Fruit fly (Drosophila melanogaster) whole organism, embryonic: ENCODE measurements around the gene CG14400.
A peak's percentile ranks its signal among the peaks of the same experiment; 100 is the strongest.

Experiments used
- Adf1 ChIP-seq: fragments of 200-800 bp; sonication (Bioruptor generic); IDR thresholded peaks from 2 replicates; pipeline ENCODE4 v1.3.6; 2022; ENCODE audit warnings: missing biosample characterization, missing genetic modification characterization
- Atf3 ChIP-seq: fragments of 200-800 bp; sonication (Bioruptor generic); optimal IDR thresholded peaks from 3 replicates; lab custom pipeline; 2016; ENCODE audit warnings: missing biosample characterization, missing genetic modification characterization
- BEAF-32 ChIP-seq: fragments of 200-800 bp; sonication (Bioruptor generic); optimal IDR thresholded peaks from 3 replicates; lab custom pipeline; 2017; ENCODE audit warnings: missing biosample characterization, missing genetic modification characterization, mild to moderate bottlenecking, moderate library complexity, missing genetic modification reagents
- CG10274 ChIP-seq: fragments of 200-800 bp; sonication (Bioruptor generic); optimal IDR thresholded peaks from 3 replicates; lab custom pipeline; 2017; ENCODE audit warnings: missing biosample characterization, mild to moderate bottlenecking, missing genetic modification characterization
- CG11085 ChIP-seq: fragments of 200-800 bp; sonication (Bioruptor generic); IDR thresholded peaks from 2 replicates; pipeline ENCODE4 v1.3.6; 2022; ENCODE audit warnings: missing biosample characterization, missing genetic modification characterization
- CG13775 ChIP-seq: fragments of 200-800 bp; sonication (Bioruptor generic); optimal IDR thresholded peaks from 3 replicates; lab custom pipeline; 2017; ENCODE audit warnings: missing biosample characterization, mild to moderate bottlenecking, missing genetic modification characterization
- CG14050 ChIP-seq: fragments of 200-800 bp; sonication (Bioruptor generic); IDR thresholded peaks from 3 replicates; pipeline ENCODE4 v1.3.6; 2022; ENCODE audit warnings: missing biosample characterization, missing genetic modification characterization
- CG15514 ChIP-seq: fragments of 200-800 bp; sonication (Bioruptor generic); optimal IDR thresholded peaks from 3 replicates; lab custom pipeline; 2017; ENCODE audit warnings: missing biosample characterization, missing genetic modification characterization, mild to moderate bottlenecking, moderate library complexity, missing genetic modification reagents
- CG17359 ChIP-seq: fragments of 200-800 bp; sonication (Bioruptor generic); optimal IDR thresholded peaks from 3 replicates; lab custom pipeline; 2018; ENCODE audit warnings: missing biosample characterization, mild to moderate bottlenecking, missing genetic modification characterization, moderate library complexity
- CG17568 ChIP-seq: fragments of 200-800 bp; sonication (Bioruptor generic); optimal IDR thresholded peaks from 2 replicates; lab custom pipeline; 2018; ENCODE audit warnings: missing biosample characterization, mild to moderate bottlenecking, missing genetic modification characterization, moderate library complexity
- CG17612 ChIP-seq: fragments of 200-800 bp; sonication (Bioruptor generic); IDR thresholded peaks from 2 replicates; pipeline ENCODE4 v1.3.6; 2022; ENCODE audit warnings: missing biosample characterization, missing genetic modification characterization
- CG18764 ChIP-seq: fragments of 200-800 bp; sonication (Bioruptor generic); optimal IDR thresholded peaks from 3 replicates; lab custom pipeline; 2016; ENCODE audit warnings: missing biosample characterization, missing genetic modification characterization
- CG2129 ChIP-seq: fragments of 200-800 bp; sonication (Bioruptor generic); IDR thresholded peaks from 2 replicates; pipeline ENCODE4 v1.3.6; 2022; ENCODE audit warnings: missing biosample characterization, missing genetic modification characterization; ENCODE audit not compliant: partially characterized antibody
- CG2712 ChIP-seq: fragments of 200-800 bp; optimal IDR thresholded peaks from 3 replicates; lab custom pipeline; 2019; ENCODE audit warnings: missing biosample characterization, mild to moderate bottlenecking, missing genetic modification characterization, moderate library complexity
- CG2889 ChIP-seq: fragments of 200-800 bp; sonication (Bioruptor generic); IDR thresholded peaks from 3 replicates; pipeline ENCODE4 v1.3.6; 2022; ENCODE audit warnings: missing biosample characterization, missing genetic modification characterization
- CG31224 ChIP-seq: fragments of 200-800 bp; sonication (Bioruptor generic); IDR thresholded peaks from 2 replicates; pipeline ENCODE4 v1.3.6; 2022; ENCODE audit warnings: missing biosample characterization, missing genetic modification characterization
- CG31388 ChIP-seq: fragments of 200-800 bp; sonication (Bioruptor generic); optimal IDR thresholded peaks from 2 replicates; lab custom pipeline; 2016; ENCODE audit warnings: missing biosample characterization, missing genetic modification characterization
- CG34224 ChIP-seq: fragments of 200-800 bp; sonication (Bioruptor generic); IDR thresholded peaks from 3 replicates; pipeline ENCODE4 v1.3.6; 2022; ENCODE audit warnings: missing biosample characterization, missing genetic modification characterization; ENCODE audit not compliant: partially characterized antibody
- CG5953 ChIP-seq: fragments of 200-800 bp; sonication (Bioruptor generic); IDR thresholded peaks from 2 replicates; pipeline ENCODE4 v1.3.6; 2022; ENCODE audit warnings: missing biosample characterization, missing genetic modification characterization
- CG8290 ChIP-seq, 3 experiments: fragments of 200-800 bp; sonication (Bioruptor generic); optimal IDR thresholded peaks; 2 replicates each; lab custom pipeline; 2016 to 2019; ENCODE audit warnings: missing biosample characterization in 3 of 3, missing genetic modification characterization in 3 of 3, mild to moderate bottlenecking in 2 of 3, moderate library complexity in 1 of 3
- CG9932 ChIP-seq: fragments of 200-800 bp; sonication (Bioruptor generic); IDR thresholded peaks from 2 replicates; pipeline ENCODE4 v1.3.6; 2022; ENCODE audit warnings: missing biosample characterization, missing genetic modification characterization
- D ChIP-seq, 2 experiments: fragments of 200-800 bp in 1 of 2; fragments of >200 bp in 1 of 2; sonication (Bioruptor generic) in 1 of 2; optimal IDR thresholded peaks; 2 replicates in 1 of 2; 3 replicates in 1 of 2; lab custom pipeline; 2017; ENCODE audit warnings: mild to moderate bottlenecking in 1 of 2, missing biosample characterization in 1 of 2, missing genetic modification characterization in 1 of 2, missing genetic modification reagents in 1 of 2
- Dbx ChIP-seq: fragments of 200-800 bp; sonication (Bioruptor generic); IDR thresholded peaks from 3 replicates; pipeline ENCODE4 v1.3.6; 2022; ENCODE audit warnings: missing biosample characterization, missing genetic modification characterization
- E2f1 ChIP-seq: fragments of 200-800 bp; sonication (Bioruptor generic); IDR thresholded peaks from 2 replicates; pipeline ENCODE4 v1.3.6; 2022; ENCODE audit warnings: missing biosample characterization, missing genetic modification characterization
- Lpt ChIP-seq: fragments of >200 bp; optimal IDR thresholded peaks from 2 replicates; lab custom pipeline; 2018; ENCODE audit warnings: missing biosample characterization, missing genetic modification characterization
- NK7.1 ChIP-seq: fragments of 200-800 bp; sonication (Bioruptor generic); optimal IDR thresholded peaks from 3 replicates; lab custom pipeline; 2016; ENCODE audit warnings: missing biosample characterization, missing genetic modification characterization
- Oli ChIP-seq: fragments of 200-800 bp; sonication (Bioruptor generic); optimal IDR thresholded peaks from 2 replicates; lab custom pipeline; 2018; ENCODE audit warnings: missing biosample characterization, mild to moderate bottlenecking, missing genetic modification characterization, moderate library complexity
- Vsx1 ChIP-seq: fragments of 200-800 bp; sonication (Bioruptor generic); optimal IDR thresholded peaks from 2 replicates; lab custom pipeline; 2017; ENCODE audit warnings: missing biosample characterization, mild to moderate bottlenecking, missing genetic modification characterization, missing genetic modification reagents
- aop ChIP-seq: fragments of 200-800 bp; sonication (Bioruptor generic); IDR thresholded peaks from 2 replicates; pipeline ENCODE4 v1.3.6; 2022; ENCODE audit warnings: missing biosample characterization, missing genetic modification characterization
- br ChIP-seq: fragments of >200 bp; optimal IDR thresholded peaks from 2 replicates; lab custom pipeline; 2017
- caup ChIP-seq: fragments of 200-800 bp; sonication (Bioruptor generic); optimal IDR thresholded peaks from 3 replicates; lab custom pipeline; 2017; ENCODE audit warnings: missing biosample characterization, mild to moderate bottlenecking, missing genetic modification characterization, moderate library complexity; ENCODE audit not compliant: severe bottlenecking
- cwo ChIP-seq: fragments of 200-800 bp; sonication (Bioruptor generic); optimal IDR thresholded peaks from 3 replicates; lab custom pipeline; 2017; ENCODE audit warnings: missing biosample characterization, missing genetic modification characterization, mild to moderate bottlenecking, moderate library complexity, missing genetic modification reagents
- danr ChIP-seq: fragments of 200-800 bp; sonication (Bioruptor generic); IDR thresholded peaks from 2 replicates; pipeline ENCODE4 v1.3.6; 2022; ENCODE audit warnings: missing biosample characterization, missing genetic modification characterization
- dimm ChIP-seq: fragments of 200-800 bp; sonication (Bioruptor generic); IDR thresholded peaks from 2 replicates; pipeline ENCODE4 v1.3.6; 2022; ENCODE audit warnings: missing biosample characterization, missing genetic modification characterization
- gcm2 ChIP-seq: fragments of 200-800 bp; sonication (Bioruptor generic); optimal IDR thresholded peaks from 2 replicates; lab custom pipeline; 2016; ENCODE audit warnings: missing biosample characterization, missing genetic modification characterization
- jumu ChIP-seq: fragments of 200-800 bp; sonication (Bioruptor generic); optimal IDR thresholded peaks from 3 replicates; lab custom pipeline; 2016; ENCODE audit warnings: missing biosample characterization, missing genetic modification characterization
- lov ChIP-seq, 2 experiments: fragments of 200-800 bp in 1 of 2; fragments of >200 bp in 1 of 2; sonication (Bioruptor generic) in 1 of 2; IDR thresholded peaks in 1 of 2; optimal IDR thresholded peaks in 1 of 2; 2 replicates in 1 of 2; 3 replicates in 1 of 2; pipeline versions ENCODE4 v1.3.6 to Lab custom; 2017 to 2022; ENCODE audit warnings: missing biosample characterization in 1 of 2, missing genetic modification characterization in 1 of 2
- mirr ChIP-seq: fragments of 200-800 bp; sonication (Bioruptor generic); optimal IDR thresholded peaks from 3 replicates; lab custom pipeline; 2018; ENCODE audit warnings: missing biosample characterization, mild to moderate bottlenecking, missing genetic modification characterization
- nerfin-2 ChIP-seq: fragments of 200-800 bp; sonication (Bioruptor generic); IDR thresholded peaks from 2 replicates; pipeline ENCODE4 v1.3.6; 2022; ENCODE audit warnings: missing biosample characterization, missing genetic modification characterization; ENCODE audit not compliant: partially characterized antibody
- pan ChIP-seq, 4 experiments: fragments of >200 bp in 3 of 4; fragments of 200-800 bp in 1 of 4; sonication (Bioruptor generic) in 1 of 4; optimal IDR thresholded peaks in 3 of 4; IDR thresholded peaks in 1 of 4; 2 replicates each; pipeline versions ENCODE4 v1.3.6 to Lab custom; 2017 to 2022; ENCODE audit warnings: missing biosample characterization in 2 of 4, missing genetic modification characterization in 2 of 4, mixed read lengths in 1 of 4
- pfk ChIP-seq: fragments of 200-800 bp; sonication (Bioruptor generic); optimal IDR thresholded peaks from 2 replicates; lab custom pipeline; 2018; ENCODE audit warnings: missing biosample characterization, mild to moderate bottlenecking, missing genetic modification characterization, moderate library complexity
- pzg ChIP-seq: fragments of 200-800 bp; sonication (Bioruptor generic); optimal IDR thresholded peaks from 3 replicates; lab custom pipeline; 2018; ENCODE audit warnings: missing biosample characterization, mild to moderate bottlenecking, missing genetic modification characterization, moderate library complexity
- ranshi ChIP-seq: fragments of 200-800 bp; sonication (Bioruptor generic); IDR thresholded peaks from 2 replicates; pipeline ENCODE4 v1.3.6; 2022; ENCODE audit warnings: missing biosample characterization, missing genetic modification characterization
- repo ChIP-seq: fragments of 200-800 bp; sonication (Bioruptor generic); optimal IDR thresholded peaks from 2 replicates; lab custom pipeline; 2016; ENCODE audit warnings: missing biosample characterization, missing genetic modification characterization
- schlank ChIP-seq: fragments of 200-800 bp; sonication (Bioruptor generic); optimal IDR thresholded peaks from 2 replicates; lab custom pipeline; 2018; ENCODE audit warnings: missing biosample characterization, mild to moderate bottlenecking, missing genetic modification characterization
- sens-2 ChIP-seq: fragments of 200-800 bp; sonication (Bioruptor generic); IDR thresholded peaks from 2 replicates; pipeline ENCODE4 v1.3.6; 2022; ENCODE audit warnings: missing biosample characterization, missing genetic modification characterization
- ssp ChIP-seq: fragments of 200-800 bp; sonication (Bioruptor generic); IDR thresholded peaks from 2 replicates; pipeline ENCODE4 v1.3.6; 2022; ENCODE audit warnings: missing biosample characterization, missing genetic modification characterization
- stwl ChIP-seq: fragments of 200-800 bp; sonication (Bioruptor generic); optimal IDR thresholded peaks from 3 replicates; lab custom pipeline; 2018; ENCODE audit warnings: missing biosample characterization, mild to moderate bottlenecking, missing genetic modification characterization, moderate library complexity

Gene CG14400

DNA sequence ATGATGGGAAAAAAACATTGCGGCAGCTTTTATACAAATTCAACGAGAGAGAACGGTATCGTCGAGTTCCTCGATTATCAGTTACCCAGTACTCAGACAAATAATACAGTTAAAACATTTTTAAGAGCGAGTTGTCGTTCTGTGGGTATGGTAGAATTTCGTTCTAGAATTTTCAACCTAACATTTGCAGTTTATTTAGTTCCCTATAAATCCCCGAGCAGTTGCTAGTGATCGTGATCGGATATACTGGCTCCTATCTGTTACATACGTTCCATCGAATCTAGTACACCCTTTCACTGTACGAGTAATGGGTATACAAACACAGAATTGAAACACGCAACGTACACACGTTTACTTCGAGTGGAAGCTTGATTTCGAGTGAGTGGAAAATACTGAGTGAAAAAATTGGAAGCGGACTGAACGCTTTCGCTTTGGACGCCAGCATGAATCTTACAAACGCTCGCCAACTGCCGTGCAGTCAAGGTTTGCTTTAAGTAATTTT, 7.1 kb upstream of the CG14400 start, which contains the start of gene CG9338 (continued):
- TF ChIP-seq lov (optimal IDR thresholded peaks at IDR 0.05; lab: Kevin White, UChicago): no peak
- TF ChIP-seq lov (GFP tag; IDR thresholded peaks at IDR 0.05; lab: Robert Waterston, UW): peak; percentile 88
- TF ChIP-seq aop (GFP tag; lab: Robert Waterston, UW): no peak
- TF ChIP-seq CG2129 (GFP tag; lab: Robert Waterston, UW): no peak
- peak; percentile 72 for TF ChIP-seq Atf3 (GFP tag; lab: Kevin White, UChicago)
- TF ChIP-seq schlank: peak; percentile 31
- no peak for TF ChIP-seq Lpt (GFP tag; lab: Kevin White, UChicago)
- TF ChIP-seq mirr: peak; percentile 87
- TF ChIP-seq jumu (GFP tag; lab: Kevin White, UChicago): peak; percentile 73
- peak; percentile 86 for TF ChIP-seq caup (GFP tag; lab: Kevin White, UChicago)
- peak; percentile 86 for TF ChIP-seq CG15514 (GFP tag; lab: Kevin White, UChicago)
- peak; percentile 43; the same call in 1 of the 3 replicates for TF ChIP-seq CG2889 (GFP tag; lab: Robert Waterston, UW)
- peak; percentile 1 for TF ChIP-seq CG31388 (GFP tag; lab: Kevin White, UChicago)
- TF ChIP-seq dimm (GFP tag; lab: Robert Waterston, UW): no peak
- TF ChIP-seq CG17359 (tag; lab: Kevin White, UChicago): peak; percentile 95
- peak; percentile 85 for TF ChIP-seq CG11085 (GFP tag; lab: Robert Waterston, UW)
- TF ChIP-seq pan (optimal IDR thresholded peaks at IDR 0.05; lab: Kevin White, UChicago): no peak
- peak in 1 of 2 experiments; percentile 92 for TF ChIP-seq pan (GFP tag; optimal IDR thresholded peaks at IDR 0.05 in 1 of 2, IDR thresholded peaks at IDR 0.05 in 1 of 2)
- no peak for TF ChIP-seq BEAF-32 (GFP tag; lab: Kevin White, UChicago)
- peak; percentile 21; the same call in 1 of the 2 replicates for TF ChIP-seq CG5953 (GFP tag; lab: Robert Waterston, UW)
- TF ChIP-seq gcm2 (GFP tag; lab: Kevin White, UChicago): no peak
- peak; percentile 63 for TF ChIP-seq Vsx1 (GFP tag; lab: Kevin White, UChicago)
- peak; percentile 60 for TF ChIP-seq CG14050
- TF ChIP-seq danr (GFP tag; lab: Robert Waterston, UW): peak; percentile 85; the same call in 1 of the 2 replicates
- TF ChIP-seq Oli (tag; lab: Kevin White, UChicago): peak; percentile 77
- peak; percentile 94 for TF ChIP-seq cwo
- peak; percentile 19; the same call in 1 of the 2 replicates for TF ChIP-seq nerfin-2
- peak; percentile 77 for TF ChIP-seq Dbx (GFP tag; lab: Robert Waterston, UW)
- peak; percentile 91 for TF ChIP-seq CG31224
- peak; percentile 85 for TF ChIP-seq CG10274 (GFP tag; lab: Kevin White, UChicago)
- peak; percentile 97 for TF ChIP-seq CG2712 (tag; lab: Kevin White, UChicago)
- peak; percentile 91 for TF ChIP-seq CG18764 (GFP tag; lab: Kevin White, UChicago)
- no peak for TF ChIP-seq br (lab: Kevin White, UChicago)
- TF ChIP-seq E2f1: peak; percentile 91
- peak; percentile 85 for TF ChIP-seq CG17568 (GFP tag; lab: Kevin White, UChicago)
- peak; percentile 90 for TF ChIP-seq CG17612 (GFP tag; lab: Robert Waterston, UW)
- peak; percentile 76 for TF ChIP-seq NK7.1
- TF ChIP-seq ssp (GFP tag; lab: Robert Waterston, UW): peak; percentile 56
- peak; percentile 17 for TF ChIP-seq pzg (GFP tag; lab: Kevin White, UChicago)
- peak; percentile 79; the same call in 1 of the 2 replicates for TF ChIP-seq ranshi (GFP tag; lab: Robert Waterston, UW)
- 0 out of 2 replicates have a peak, but pooled peaks have one; percentile 11 for TF ChIP-seq sens-2 (GFP tag; lab: Robert Waterston, UW)
- no peak for TF ChIP-seq stwl (tag; lab: Kevin White, UChicago)
- peak; percentile 76 for TF ChIP-seq repo (GFP tag; lab: Kevin White, UChicago)
- TF ChIP-seq Adf1 (GFP tag; lab: Robert Waterston, UW): no peak; the same call in none of the 2 replicates
- TF ChIP-seq CG34224 (GFP tag; lab: Robert Waterston, UW): no peak
- no peak for TF ChIP-seq pfk (GFP tag; lab: Kevin White, UChicago)
- TF ChIP-seq D (optimal IDR thresholded peaks at IDR 0.05; lab: Kevin White, UChicago): no peak
- peak; percentile 86 for TF ChIP-seq D (GFP tag; optimal IDR thresholded peaks at IDR 0.05; lab: Kevin White, UChicago)
- peak; percentile 76 for TF ChIP-seq CG9932 (GFP tag; lab: Robert Waterston, UW)
- TF ChIP-seq CG13775 (GFP tag; lab: Kevin White, UChicago): peak; percentile 73
- peak; percentile 40 for TF ChIP-seq CG8290 (GFP tag; optimal IDR thresholded peaks at IDR 0.05; lab: Kevin White, UChicago)
- peak; percentile 14 to 60 for TF ChIP-seq CG8290 (tag; optimal IDR thresholded peaks at IDR 0.05; lab: Kevin White, UChicago)
